Fruit fly (Drosophila melanogaster) whole organism, embryonic: Measurements from ENCODE around the gene CG5255.
A peak's percentile ranks its signal among the peaks of the same experiment; 100 is the strongest.

Source experiments
- Adf1 ChIP-seq: fragments of 200-800 bp; sonication (Bioruptor generic); IDR thresholded peaks from 2 replicates; pipeline ENCODE4 v1.3.6; 2022; ENCODE audit warnings: missing biosample characterization, missing genetic modification characterization
- Atf6 ChIP-seq: fragments of 200-800 bp; sonication (Bioruptor generic); IDR thresholded peaks from 2 replicates; pipeline ENCODE4 v1.3.6; 2022; ENCODE audit warnings: missing biosample characterization, missing genetic modification characterization
- CG10543 ChIP-seq: fragments of 200-800 bp; sonication (Bioruptor generic); optimal IDR thresholded peaks from 3 replicates; lab custom pipeline; 2017; ENCODE audit warnings: missing biosample characterization, mild to moderate bottlenecking, missing genetic modification characterization, moderate library complexity
- CG12942 ChIP-seq: fragments of 200-800 bp; sonication (Bioruptor generic); optimal IDR thresholded peaks from 3 replicates; lab custom pipeline; 2016; ENCODE audit warnings: missing biosample characterization, missing genetic modification characterization
- CG13123 ChIP-seq: fragments of 200-800 bp; sonication (Bioruptor generic); optimal IDR thresholded peaks from 2 replicates; lab custom pipeline; 2016; ENCODE audit warnings: missing biosample characterization, missing genetic modification characterization
- CG13775 ChIP-seq: fragments of 200-800 bp; sonication (Bioruptor generic); optimal IDR thresholded peaks from 3 replicates; lab custom pipeline; 2017; ENCODE audit warnings: missing biosample characterization, mild to moderate bottlenecking, missing genetic modification characterization
- CG13894 ChIP-seq: fragments of 200-800 bp; sonication (Bioruptor generic); optimal IDR thresholded peaks from 3 replicates; lab custom pipeline; 2018; ENCODE audit warnings: missing biosample characterization, mild to moderate bottlenecking, missing genetic modification characterization, moderate library complexity
- CG16813 ChIP-seq: fragments of 200-800 bp; sonication (Bioruptor generic); IDR thresholded peaks from 3 replicates; pipeline ENCODE4 v1.3.6; 2022; ENCODE audit warnings: missing biosample characterization, missing genetic modification characterization; ENCODE audit not compliant: partially characterized antibody
- CG17186 ChIP-seq: fragments of 200-800 bp; sonication (Bioruptor generic); optimal IDR thresholded peaks from 3 replicates; lab custom pipeline; 2017; ENCODE audit warnings: missing biosample characterization, missing genetic modification reagents, missing genetic modification characterization
- CG17385 ChIP-seq: fragments of 200-800 bp; sonication (Bioruptor generic); optimal IDR thresholded peaks from 3 replicates; lab custom pipeline; 2018; ENCODE audit warnings: missing biosample characterization, mild to moderate bottlenecking, missing genetic modification characterization
- CG1792 ChIP-seq: fragments of 200-800 bp; sonication (Bioruptor generic); optimal IDR thresholded peaks from 2 replicates; lab custom pipeline; 2016; ENCODE audit warnings: missing biosample characterization, missing genetic modification characterization
- CG3065 ChIP-seq: fragments of 200-800 bp; sonication (Bioruptor generic); optimal IDR thresholded peaks from 2 replicates; lab custom pipeline; 2016; ENCODE audit warnings: missing biosample characterization, missing genetic modification characterization
- CG33213 ChIP-seq: fragments of 200-800 bp; sonication (Bioruptor generic); optimal IDR thresholded peaks from 3 replicates; lab custom pipeline; 2016; ENCODE audit warnings: missing biosample characterization, missing genetic modification characterization
- CG3838 ChIP-seq: fragments of 200-800 bp; sonication (Bioruptor generic); optimal IDR thresholded peaks from 3 replicates; lab custom pipeline; 2016; ENCODE audit warnings: missing biosample characterization, missing genetic modification characterization
- CG4424 ChIP-seq: fragments of 200-800 bp; sonication (Bioruptor generic); optimal IDR thresholded peaks from 3 replicates; lab custom pipeline; 2016; ENCODE audit warnings: missing biosample characterization, missing genetic modification characterization
- CG6175 ChIP-seq: fragments of 200-800 bp; sonication (Bioruptor generic); IDR thresholded peaks from 3 replicates; pipeline ENCODE4 v1.3.6; 2022; ENCODE audit warnings: missing biosample characterization, missing genetic modification characterization
- CG6689 ChIP-seq: fragments of 200-800 bp; sonication (Bioruptor generic); IDR thresholded peaks from 2 replicates; pipeline ENCODE4 v1.3.6; 2022; ENCODE audit warnings: missing biosample characterization, missing genetic modification characterization
- CG7372 ChIP-seq: fragments of 200-800 bp; sonication (Bioruptor generic); IDR thresholded peaks from 2 replicates; pipeline ENCODE4 v1.3.6; 2022; ENCODE audit warnings: missing biosample characterization, missing genetic modification characterization
- CG7987 ChIP-seq: fragments of 200-800 bp; sonication (Bioruptor generic); optimal IDR thresholded peaks from 2 replicates; lab custom pipeline; 2018; ENCODE audit warnings: missing biosample characterization, mild to moderate bottlenecking, missing genetic modification characterization, moderate library complexity
- CG8281 ChIP-seq: fragments of 200-800 bp; sonication (Bioruptor generic); optimal IDR thresholded peaks from 2 replicates; lab custom pipeline; 2018; ENCODE audit warnings: missing biosample characterization, mild to moderate bottlenecking, missing genetic modification characterization, moderate library complexity
- CG8359 ChIP-seq: fragments of 200-800 bp; sonication (Bioruptor generic); optimal IDR thresholded peaks from 2 replicates; lab custom pipeline; 2017; ENCODE audit warnings: missing biosample characterization, mild to moderate bottlenecking, missing genetic modification characterization, borderline replicate concordance
- CG8944 ChIP-seq: fragments of 200-800 bp; sonication (Bioruptor generic); optimal IDR thresholded peaks from 3 replicates; lab custom pipeline; 2016; ENCODE audit warnings: missing biosample characterization, missing genetic modification characterization
- CHES-1-like ChIP-seq: fragments of 200-800 bp; sonication (Bioruptor generic); optimal IDR thresholded peaks from 2 replicates; lab custom pipeline; 2016; ENCODE audit warnings: missing biosample characterization, missing genetic modification characterization
- Gsc ChIP-seq: fragments of 200-800 bp; sonication (Bioruptor generic); IDR thresholded peaks from 2 replicates; pipeline ENCODE4 v1.3.6; 2022; ENCODE audit warnings: missing biosample characterization, missing genetic modification characterization
- HLH4C ChIP-seq: fragments of 200-800 bp; sonication (Bioruptor generic); IDR thresholded peaks from 3 replicates; pipeline ENCODE4 v1.3.6; 2022; ENCODE audit warnings: missing biosample characterization, missing genetic modification characterization; ENCODE audit not compliant: partially characterized antibody
- HmgZ ChIP-seq: fragments of 200-800 bp; sonication (Bioruptor generic); optimal IDR thresholded peaks from 2 replicates; lab custom pipeline; 2018; ENCODE audit warnings: missing biosample characterization, mild to moderate bottlenecking, missing genetic modification characterization
- Hr3 ChIP-seq: fragments of 200-800 bp; sonication (Bioruptor generic); optimal IDR thresholded peaks from 3 replicates; lab custom pipeline; 2016; ENCODE audit warnings: missing biosample characterization, missing genetic modification characterization
- NFAT ChIP-seq: fragments of 200-800 bp; sonication (Bioruptor generic); IDR thresholded peaks from 2 replicates; pipeline ENCODE4 v1.3.6; 2022; ENCODE audit warnings: missing biosample characterization, missing genetic modification characterization
- Pdp1 ChIP-seq, 2 experiments: fragments of 200-800 bp; sonication (Bioruptor generic); optimal IDR thresholded peaks; 3 replicates each; lab custom pipeline; 2016; ENCODE audit warnings: missing biosample characterization in 2 of 2, missing genetic modification characterization in 2 of 2, mild to moderate bottlenecking in 1 of 2, moderate library complexity in 1 of 2
- ap ChIP-seq: fragments of 200-800 bp; sonication (Bioruptor generic); IDR thresholded peaks from 2 replicates; pipeline ENCODE4 v1.3.6; 2022; ENCODE audit warnings: missing biosample characterization, missing genetic modification characterization
- ase ChIP-seq: fragments of 200-800 bp; sonication (Bioruptor generic); IDR thresholded peaks from 3 replicates; pipeline ENCODE4 v1.3.6; 2022; ENCODE audit warnings: missing biosample characterization, missing genetic modification characterization
- bigmax ChIP-seq: fragments of 200-800 bp; sonication (Bioruptor generic); optimal IDR thresholded peaks from 2 replicates; lab custom pipeline; 2018; ENCODE audit warnings: missing biosample characterization, mild to moderate bottlenecking, missing genetic modification characterization
- cato ChIP-seq: fragments of 200-800 bp; sonication (Bioruptor generic); optimal IDR thresholded peaks from 2 replicates; lab custom pipeline; 2016; ENCODE audit warnings: missing biosample characterization, missing genetic modification characterization, borderline replicate concordance
- crc ChIP-seq: fragments of 200-800 bp; sonication (Bioruptor generic); optimal IDR thresholded peaks from 2 replicates; lab custom pipeline; 2016; ENCODE audit warnings: missing biosample characterization, missing genetic modification characterization
- emc ChIP-seq: fragments of 200-800 bp; sonication (Bioruptor generic); optimal IDR thresholded peaks from 2 replicates; lab custom pipeline; 2016; ENCODE audit warnings: missing biosample characterization, missing genetic modification characterization
- eve ChIP-seq, 2 experiments: fragments of >200 bp; optimal IDR thresholded peaks; 2 replicates each; lab custom pipeline; 2017; ENCODE audit warnings: missing biosample characterization in 2 of 2, missing genetic modification characterization in 2 of 2
- eyg ChIP-seq: fragments of 200-800 bp; sonication (Bioruptor generic); optimal IDR thresholded peaks from 3 replicates; lab custom pipeline; 2016; ENCODE audit warnings: missing biosample characterization, missing genetic modification characterization
- fd102C ChIP-seq: fragments of 200-800 bp; sonication (Bioruptor generic); optimal IDR thresholded peaks from 2 replicates; lab custom pipeline; 2018; ENCODE audit warnings: missing biosample characterization, mild to moderate bottlenecking, missing genetic modification characterization, moderate library complexity
- hth ChIP-seq: fragments of >200 bp; optimal IDR thresholded peaks from 2 replicates; lab custom pipeline; 2017; ENCODE audit warnings: inconsistent platforms
- ken ChIP-seq: fragments of 200-800 bp; sonication (Bioruptor generic); IDR thresholded peaks from 3 replicates; pipeline ENCODE4 v1.3.6; 2022; ENCODE audit warnings: missing biosample characterization, missing genetic modification characterization
- kni ChIP-seq: fragments of 200-800 bp; sonication (Bioruptor generic); optimal IDR thresholded peaks from 3 replicates; lab custom pipeline; 2017; ENCODE audit warnings: mild to moderate bottlenecking, missing biosample characterization, missing genetic modification reagents, missing genetic modification characterization
- lbe ChIP-seq: fragments of 200-800 bp; sonication (Bioruptor generic); optimal IDR thresholded peaks from 2 replicates; lab custom pipeline; 2016; ENCODE audit warnings: missing biosample characterization, mild to moderate bottlenecking, missing genetic modification characterization
- nmo ChIP-seq: fragments of 200-800 bp; sonication (Bioruptor generic); optimal IDR thresholded peaks from 2 replicates; lab custom pipeline; 2018; ENCODE audit warnings: missing biosample characterization, mild to moderate bottlenecking, missing genetic modification characterization, moderate library complexity
- ranshi ChIP-seq: fragments of 200-800 bp; sonication (Bioruptor generic); IDR thresholded peaks from 2 replicates; pipeline ENCODE4 v1.3.6; 2022; ENCODE audit warnings: missing biosample characterization, missing genetic modification characterization
- rib ChIP-seq: fragments of 200-800 bp; sonication (Bioruptor generic); IDR thresholded peaks from 2 replicates; pipeline ENCODE4 v1.3.6; 2022; ENCODE audit warnings: missing biosample characterization, missing genetic modification characterization
- sim ChIP-seq: fragments of 200-800 bp; sonication (Bioruptor generic); IDR thresholded peaks from 2 replicates; pipeline ENCODE4 v1.3.6; 2022; ENCODE audit warnings: missing biosample characterization, missing genetic modification characterization
- sisA ChIP-seq: fragments of 200-800 bp; sonication (Bioruptor generic); IDR thresholded peaks from 2 replicates; pipeline ENCODE4 v1.3.6; 2022; ENCODE audit warnings: missing biosample characterization, missing genetic modification characterization
- so ChIP-seq: fragments of 200-800 bp; sonication (Bioruptor generic); IDR thresholded peaks from 3 replicates; pipeline ENCODE4 v1.3.6; 2022; ENCODE audit warnings: missing biosample characterization, missing genetic modification characterization
- ttk ChIP-seq: fragments of 200-800 bp; sonication (Bioruptor generic); IDR thresholded peaks from 2 replicates; pipeline ENCODE4 v2.1.2; 2022; ENCODE audit warnings: missing biosample characterization, missing genetic modification characterization
- tup ChIP-seq: fragments of 200-800 bp; sonication (Bioruptor generic); optimal IDR thresholded peaks from 2 replicates; lab custom pipeline; 2016; ENCODE audit warnings: missing biosample characterization, mild to moderate bottlenecking, missing genetic modification characterization, moderate library complexity
- unc-4 ChIP-seq: fragments of 200-800 bp; sonication (Bioruptor generic); IDR thresholded peaks from 2 replicates; pipeline ENCODE4 v1.3.6; 2022; ENCODE audit warnings: missing biosample characterization, missing genetic modification characterization; ENCODE audit not compliant: partially characterized antibody
- zen2 ChIP-seq: fragments of 200-800 bp; sonication (Bioruptor generic); IDR thresholded peaks from 3 replicates; pipeline ENCODE4 v1.3.6; 2022; ENCODE audit warnings: missing biosample characterization, missing genetic modification characterization; ENCODE audit not compliant: partially characterized antibody

CG5255 gene

dm6 chr3R:17118917-17119378, 18.7 kb upstream of the CG5255 start (continued):
- TF ChIP-seq eve (GFP tag; optimal IDR thresholded peaks at IDR 0.05; lab: Kevin White, UChicago) (no peak), CG8944 (no peak), CG7987 (no peak), so (GFP tag; lab: Robert Waterston, UW) (no peak), NFAT (GFP tag; lab: Robert Waterston, UW) (no peak), Gsc (no peak), CG8359 (GFP tag; lab: Kevin White, UChicago) (peak; percentile 7), CG3065 (no peak), CG4424 (GFP tag; lab: Kevin White, UChicago) (no peak), CG16813 (GFP tag; lab: Robert Waterston, UW) (no peak), lbe (peak; percentile 62), CG6689 (GFP tag; lab: Robert Waterston, UW) (no peak), Pdp1 (GFP tag; optimal IDR thresholded peaks at IDR 0.05; lab: Kevin White, UChicago) (no peak), rib (GFP tag; lab: Robert Waterston, UW) (peak; percentile 44; the same call in 1 of the 2 replicates), bigmax (GFP tag; lab: Kevin White, UChicago) (no peak), CG7372 (no peak), ttk (no peak), tup (no peak), nmo (GFP tag; lab: Kevin White, UChicago) (no peak), emc (no peak), Adf1 (GFP tag; lab: Robert Waterston, UW) (peak; percentile 22; the same call in 1 of the 2 replicates), cato (no peak), CHES-1-like (peak; percentile 25), CG3838 (GFP tag; lab: Kevin White, UChicago) (no peak), eyg (no peak), crc (GFP tag; lab: Kevin White, UChicago) (no peak), unc-4 (GFP tag; lab: Robert Waterston, UW) (peak; percentile 39; the same call in 1 of the 2 replicates), Hr3 (GFP tag; lab: Kevin White, UChicago) (no peak), ase (GFP tag; lab: Robert Waterston, UW) (no peak), CG13123 (GFP tag; lab: Kevin White, UChicago) (no peak), fd102C (GFP tag; lab: Kevin White, UChicago) (no peak), ranshi (GFP tag; lab: Robert Waterston, UW) (no peak), zen2 (GFP tag; lab: Robert Waterston, UW) (no peak; the same call in 2 of the 3 replicates), CG33213 (no peak), kni (GFP tag; lab: Kevin White, UChicago) (peak; percentile 43), sisA (GFP tag; lab: Robert Waterston, UW) (no peak), CG6175 (GFP tag; lab: Robert Waterston, UW) (no peak), ken (GFP tag; lab: Robert Waterston, UW) (no peak), ap (GFP tag; lab: Robert Waterston, UW) (no peak), CG10543 (peak; percentile 50), Atf6 (peak; percentile 32; the same call in 1 of the 2 replicates), sim (no peak), CG1792 (no peak), CG8281 (tag; lab: Kevin White, UChicago) (no peak), CG13894 (tag; lab: Kevin White, UChicago) (no peak), hth (lab: Kevin White, UChicago) (no peak), CG12942 (GFP tag; lab: Kevin White, UChicago) (no peak), CG17385 (peak; percentile 33), HmgZ (peak; percentile 14), HLH4C (no peak), CG17186 (no peak), CG13775 (no peak)
